Worm (Caenorhabditis elegans): Measurements from ENCODE around the gene scrm-7.

DNA sequence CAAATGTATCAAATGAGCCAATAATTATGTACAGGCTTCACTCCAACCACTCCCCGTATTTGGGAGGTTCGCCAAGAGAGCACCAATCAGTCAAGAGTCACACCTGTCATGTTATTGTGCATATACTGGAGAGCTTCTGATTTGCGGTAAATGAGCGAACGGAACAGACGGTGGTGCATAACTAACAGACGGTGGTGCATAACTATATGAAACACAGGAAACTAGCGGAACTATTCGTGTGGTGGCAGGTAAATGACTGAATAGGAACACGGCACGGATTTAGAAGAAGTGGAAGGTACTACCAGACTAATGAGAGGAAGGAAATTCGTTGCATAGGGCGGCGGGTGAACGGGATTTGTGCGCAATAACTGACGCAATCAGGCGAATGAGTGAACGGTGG lies 13.5 kb upstream of the scrm-7 start:
- TF ChIP-seq tbx-2 (tag; optimal IDR thresholded peaks at IDR 0.05) (no peak), ama-1 (optimal IDR thresholded peaks at IDR 0.05) (no peak), nhr-25 (tag; optimal IDR thresholded peaks at IDR 0.05) (no peak), nhr-11 (tag; optimal IDR thresholded peaks at IDR 0.05) (no peak), nhr-76 (tag; optimal IDR thresholded peaks at IDR 0.05) (no peak), nhr-28 (tag; optimal IDR thresholded peaks at IDR 0.05) (no peak), ceh-82 (tag; optimal IDR thresholded peaks at IDR 0.05) (no peak), daf-12 (tag; optimal IDR thresholded peaks at IDR 0.05) (no peak), zag-1 (tag; optimal IDR thresholded peaks at IDR 0.05) (no peak), fos-1 (tag; optimal IDR thresholded peaks at IDR 0.05) (no peak)
